Worm (Caenorhabditis elegans) whole organism, L4 larva: ENCODE data around the gene srp-2.

Experiments
- F49E8.2 ChIP-seq: sonication (generic microtip); optimal IDR thresholded peaks from 2 replicates; lab custom pipeline; 2016; ENCODE audit warnings: missing compliant biosample characterization, mild to moderate bottlenecking, missing genetic modification characterization, borderline replicate concordance
- T20F7.1 ChIP-seq: fragments of 200-800 bp; sonication (Bioruptor generic); optimal IDR thresholded peaks from 2 replicates; lab custom pipeline; 2018; ENCODE audit warnings: mild to moderate bottlenecking, missing genetic modification characterization, missing compliant biosample characterization
- T26A8.4 ChIP-seq: fragments of 200-800 bp; sonication (Bioruptor generic); IDR thresholded peaks from 2 replicates; pipeline ENCODE4 v1.3.6; 2022; ENCODE audit warnings: missing genetic modification characterization, missing compliant biosample characterization
- Y5F2A.4 ChIP-seq: fragments of 200-800 bp; sonication (Bioruptor generic); optimal IDR thresholded peaks from 2 replicates; lab custom pipeline; 2018; ENCODE audit warnings: mild to moderate bottlenecking, missing genetic modification characterization, missing compliant biosample characterization
- ZK337.2 ChIP-seq: fragments of 200-800 bp; sonication (Bioruptor generic); IDR thresholded peaks from 2 replicates; pipeline ENCODE4 v1.3.6; 2022; ENCODE audit warnings: missing genetic modification reagents, missing genetic modification characterization, missing compliant biosample characterization
- ZK546.5 ChIP-seq, 2 experiments: sonication (generic microtip); optimal IDR thresholded peaks; 2 replicates each; lab custom pipeline; 2017; ENCODE audit warnings: missing biosample characterization in 2 of 2, missing genetic modification characterization in 2 of 2
- aly-2 ChIP-seq: sonication (generic microtip); optimal IDR thresholded peaks from 2 replicates; lab custom pipeline; 2018; ENCODE audit warnings: missing biosample characterization, missing genetic modification characterization
- ceh-82 ChIP-seq: sonication (generic microtip); optimal IDR thresholded peaks from 2 replicates; lab custom pipeline; 2017; ENCODE audit warnings: missing biosample characterization, missing genetic modification characterization
- cey-2 ChIP-seq: sonication (generic microtip); optimal IDR thresholded peaks from 3 replicates; lab custom pipeline; 2017; ENCODE audit warnings: missing genetic modification characterization, mild to moderate bottlenecking, missing compliant biosample characterization, antibody characterized with exemption, borderline replicate concordance; ENCODE audit not compliant: insufficient read depth
- daf-16 ChIP-seq, 3 experiments: sonication (generic microtip); optimal IDR thresholded peaks; 2 replicates each; lab custom pipeline; 2016 to 2017; ENCODE audit warnings: missing genetic modification characterization in 3 of 3, missing genetic modification reagents in 3 of 3, mild to moderate bottlenecking in 2 of 3, missing compliant biosample characterization in 2 of 3, missing biosample characterization in 1 of 3, moderate library complexity in 1 of 3
- dmd-9 ChIP-seq: fragments of 200-800 bp; sonication (Bioruptor generic); IDR thresholded peaks from 2 replicates; pipeline ENCODE4 v1.3.6; 2022; ENCODE audit warnings: missing genetic modification reagents, missing genetic modification characterization, missing compliant biosample characterization
- egl-43 ChIP-seq: fragments of 200-800 bp; sonication (Bioruptor generic); IDR thresholded peaks from 2 replicates; pipeline ENCODE4 v1.3.6; 2022; ENCODE audit warnings: missing genetic modification reagents, missing genetic modification characterization, missing compliant biosample characterization
- fkh-10 ChIP-seq: fragments of 150-350 bp; optimal IDR thresholded peaks from 2 replicates; lab custom pipeline; 2014; ENCODE audit warnings: missing biosample characterization, missing genetic modification reagents, missing genetic modification characterization
- lin-38 ChIP-seq: fragments of 200-800 bp; sonication (Bioruptor generic); IDR thresholded peaks from 2 replicates; pipeline ENCODE4 v1.3.6; 2022; ENCODE audit warnings: missing genetic modification reagents, missing genetic modification characterization, missing compliant biosample characterization
- lin-39 ChIP-seq: fragments of 150-350 bp; optimal IDR thresholded peaks from 2 replicates; lab custom pipeline; 2014; ENCODE audit warnings: missing biosample characterization, missing genetic modification reagents, missing genetic modification characterization
- mdl-1 ChIP-seq, 2 experiments: fragments of 150-350 bp in 1 of 2; sonication (generic microtip) in 1 of 2; optimal IDR thresholded peaks; 2 replicates each; lab custom pipeline; 2014 to 2017; ENCODE audit warnings: missing biosample characterization in 2 of 2, missing genetic modification characterization in 2 of 2
- mes-2 ChIP-seq: sonication (generic microtip); optimal IDR thresholded peaks from 2 replicates; lab custom pipeline; 2016; ENCODE audit warnings: missing genotype, mild to moderate bottlenecking, missing genetic modification characterization, missing compliant biosample characterization; ENCODE audit not compliant: poor library complexity, severe bottlenecking
- mxl-2 ChIP-seq: fragments of 200-800 bp; sonication (Bioruptor generic); conservative IDR thresholded peaks from 2 replicates; pipeline ENCODE4 v1.3.6; 2022; ENCODE audit warnings: missing genetic modification reagents, missing genetic modification characterization, missing compliant biosample characterization
- mxl-3 ChIP-seq: fragments of 200-800 bp; sonication (Bioruptor generic); optimal IDR thresholded peaks from 2 replicates; lab custom pipeline; 2018; ENCODE audit warnings: mild to moderate bottlenecking, missing genetic modification characterization, missing compliant biosample characterization
- nhr-10 ChIP-seq: fragments of 150-350 bp; optimal IDR thresholded peaks from 2 replicates; lab custom pipeline; 2014; ENCODE audit warnings: missing biosample characterization, missing genetic modification characterization
- nhr-11 ChIP-seq: fragments of 150-350 bp; optimal IDR thresholded peaks from 2 replicates; lab custom pipeline; 2014; ENCODE audit warnings: missing biosample characterization, missing genetic modification characterization
- nhr-111 ChIP-seq: fragments of 200-800 bp; sonication (Bioruptor generic); optimal IDR thresholded peaks from 2 replicates; lab custom pipeline; 2018; ENCODE audit warnings: mild to moderate bottlenecking, missing genetic modification characterization, missing compliant biosample characterization
- nhr-237 ChIP-seq: sonication (generic microtip); optimal IDR thresholded peaks from 2 replicates; lab custom pipeline; 2017; ENCODE audit warnings: missing biosample characterization, missing genetic modification characterization
- nhr-25 ChIP-seq: sonication (generic microtip); optimal IDR thresholded peaks from 2 replicates; lab custom pipeline; 2017; ENCODE audit warnings: missing genetic modification characterization, mild to moderate bottlenecking, missing compliant biosample characterization, antibody characterized with exemption, moderate library complexity, borderline replicate concordance; ENCODE audit not compliant: insufficient read depth
- nhr-48 ChIP-seq: sonication (generic microtip); optimal IDR thresholded peaks from 2 replicates; lab custom pipeline; 2016; ENCODE audit warnings: mild to moderate bottlenecking, missing genetic modification characterization, missing compliant biosample characterization
- nhr-6 ChIP-seq: fragments of 150-350 bp; optimal IDR thresholded peaks from 2 replicates; lab custom pipeline; 2014; ENCODE audit warnings: missing biosample characterization, missing genetic modification characterization
- sdz-12 ChIP-seq: fragments of 200-800 bp; sonication (Bioruptor generic); optimal IDR thresholded peaks from 2 replicates; lab custom pipeline; 2018; ENCODE audit warnings: mild to moderate bottlenecking, missing genetic modification characterization, missing compliant biosample characterization
- snpc-1.2 ChIP-seq: fragments of 200-800 bp; sonication (Bioruptor generic); IDR thresholded peaks from 2 replicates; pipeline ENCODE4 v1.3.6; 2022; ENCODE audit warnings: missing genetic modification reagents, missing genetic modification characterization, missing compliant biosample characterization
- snpc-4 ChIP-seq: fragments of 150-350 bp; optimal IDR thresholded peaks from 2 replicates; lab custom pipeline; 2014; ENCODE audit warnings: missing biosample characterization, missing genetic modification characterization
- unc-62 ChIP-seq, 3 experiments: fragments of 150-350 bp in 1 of 3; sonication (generic microtip); optimal IDR thresholded peaks in 2 of 3; peaks in 1 of 3; 1 replicate in 1 of 3; 2 replicates in 2 of 3; lab custom pipeline; 2014 to 2017; ENCODE audit warnings: missing biosample characterization in 3 of 3, missing genetic modification characterization in 3 of 3, missing genetic modification reagents in 3 of 3, missing genotype in 1 of 3
- zip-2 ChIP-seq: fragments of 150-350 bp; optimal IDR thresholded peaks from 2 replicates; lab custom pipeline; 2014; ENCODE audit warnings: missing biosample characterization, missing genetic modification characterization
- ztf-11 ChIP-seq: fragments of 150-350 bp; optimal IDR thresholded peaks from 2 replicates; lab custom pipeline; 2014; ENCODE audit warnings: missing biosample characterization, missing genetic modification characterization

The srp-2 gene

DNA sequence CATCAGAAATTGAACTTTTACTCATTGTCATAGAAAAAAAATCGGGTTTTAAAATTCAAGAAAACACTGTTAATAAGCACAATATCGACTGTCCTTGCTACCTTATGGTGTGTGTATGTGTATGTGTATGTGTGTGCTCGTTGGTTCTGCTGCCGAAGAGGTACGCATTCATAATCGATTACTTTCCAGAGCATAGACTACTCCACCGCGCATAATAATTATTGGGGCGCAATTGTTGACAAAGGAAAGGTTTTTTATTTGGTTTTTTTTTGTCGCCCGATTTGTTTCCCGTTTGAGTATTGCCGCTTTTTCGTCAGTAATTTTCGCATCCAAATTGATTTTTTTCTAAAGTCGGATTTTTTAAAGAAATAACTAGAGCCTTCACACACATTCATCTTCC is 1.2 kb upstream of the srp-2 start, which contains the start of gene C05E4.15:
C05E4.15 (minus strand) TSS at position 101 of the 400 bp plus-strand sequence.
- TF ChIP-seq mes-2 (tag; lab: Kevin White, UChicago) = no peak
- no peak for TF ChIP-seq ZK546.5 (tag; optimal IDR thresholded peaks at IDR 0.05; lab: Kevin White, UChicago)

DNA sequence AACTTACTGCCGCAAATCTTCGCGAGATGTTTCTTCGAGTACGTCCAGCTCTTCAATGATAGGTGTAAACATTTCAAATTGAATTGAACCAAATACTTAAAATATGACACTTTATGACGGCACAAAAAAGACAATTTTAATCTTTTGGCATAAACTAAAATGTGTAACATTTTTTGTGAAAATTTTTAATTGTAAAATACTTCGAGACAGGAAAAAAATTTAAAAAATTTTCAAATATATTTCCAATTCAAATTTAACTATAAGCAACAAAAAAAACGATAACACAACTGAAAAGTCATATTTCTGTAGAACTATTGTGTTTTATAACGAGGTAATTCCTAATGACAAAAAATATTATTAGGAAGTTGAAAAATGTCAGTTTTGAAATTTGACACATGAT is 558 bp upstream of the srp-2 start, which contains the start of gene C05E4.12:
C05E4.12 (minus strand) TSS at position 101 of the 400 bp plus-strand sequence.
- TF ChIP-seq ceh-82 (tag; lab: Kevin White, UChicago) (no peak), unc-62 (GFP tag; optimal IDR thresholded peaks at IDR 0.05 in 1 of 2; lab: Kevin White, UChicago) (no peak), unc-62 (tag; optimal IDR thresholded peaks at IDR 0.05; lab: Kevin White, UChicago) (no peak), Y5F2A.4 (no peak), ZK337.2 (GFP tag; lab: Robert Waterston, UW) (no peak), aly-2 (tag; lab: Kevin White, UChicago) (no peak), cey-2 (no peak), snpc-1.2 (GFP tag; lab: Robert Waterston, UW) (no peak), lin-38 (GFP tag; lab: Robert Waterston, UW) (no peak), mxl-3 (GFP tag; lab: Kevin White, UChicago) (no peak), fkh-10 (GFP tag; lab: Kevin White, UChicago) (no peak), egl-43 (GFP tag; lab: Robert Waterston, UW) (no peak), lin-39 (tag; lab: Kevin White, UChicago) (no peak), T26A8.4 (GFP tag; lab: Robert Waterston, UW) (no peak), daf-16 (GFP tag; optimal IDR thresholded peaks at IDR 0.05; lab: Kevin White, UChicago) (no peak), daf-16 (tag; optimal IDR thresholded peaks at IDR 0.05; lab: Kevin White, UChicago) (no peak), dmd-9 (GFP tag; lab: Robert Waterston, UW) (no peak), F49E8.2 (no peak), sdz-12 (GFP tag; lab: Kevin White, UChicago) (no peak), zip-2 (tag; lab: Kevin White, UChicago) (no peak)

DNA sequence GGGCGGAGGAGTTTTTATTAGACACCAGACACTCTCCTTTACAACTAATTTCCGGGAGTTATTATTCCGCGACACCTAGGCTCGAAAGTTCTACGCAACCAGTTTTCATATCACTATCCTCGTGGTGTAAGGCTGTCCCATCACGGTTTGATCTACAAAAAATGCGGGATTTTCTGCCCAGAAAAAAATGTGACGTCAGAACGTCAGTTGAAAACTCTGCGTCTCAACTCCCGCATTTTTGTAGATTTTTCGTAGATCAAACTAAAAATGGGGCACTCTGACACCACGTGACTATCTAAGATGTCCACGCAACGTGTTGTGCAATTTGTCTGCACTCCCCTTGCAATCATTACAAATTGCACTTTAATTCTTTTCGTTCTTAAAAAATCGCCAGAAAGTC is 2.3 kb downstream of the srp-2 start, which contains the start of gene str-238:
str-238 (plus strand) TSS at position 301 of the 400 bp plus-strand sequence.
- TF ChIP-seq nhr-25 (tag; lab: Kevin White, UChicago) (no peak), egl-43 (GFP tag; lab: Robert Waterston, UW) (no peak), nhr-237 (tag; lab: Kevin White, UChicago) (no peak), cey-2 (no peak), nhr-48 (tag; lab: Kevin White, UChicago) (no peak), mxl-3 (GFP tag; lab: Kevin White, UChicago) (no peak), nhr-111 (GFP tag; lab: Kevin White, UChicago) (no peak), fkh-10 (GFP tag; lab: Kevin White, UChicago) (no peak), ztf-11 (no peak), snpc-4 (tag; lab: Kevin White, UChicago) (no peak), nhr-10 (tag; lab: Kevin White, UChicago) (no peak), unc-62 (GFP tag; optimal IDR thresholded peaks at IDR 0.05 in 1 of 2; lab: Kevin White, UChicago) (no peak), unc-62 (tag; optimal IDR thresholded peaks at IDR 0.05; lab: Kevin White, UChicago) (no peak), nhr-11 (no peak), mes-2 (tag; lab: Kevin White, UChicago) (no peak), T20F7.1 (GFP tag; lab: Kevin White, UChicago) (no peak), nhr-6 (tag; lab: Kevin White, UChicago) (no peak), mxl-2 (no peak), mdl-1 (tag; optimal IDR thresholded peaks at IDR 0.05; lab: Kevin White, UChicago) (no peak), Y5F2A.4 (no peak)
- TF ChIP-seq, all 104 proteins: peak for 0

DNA sequence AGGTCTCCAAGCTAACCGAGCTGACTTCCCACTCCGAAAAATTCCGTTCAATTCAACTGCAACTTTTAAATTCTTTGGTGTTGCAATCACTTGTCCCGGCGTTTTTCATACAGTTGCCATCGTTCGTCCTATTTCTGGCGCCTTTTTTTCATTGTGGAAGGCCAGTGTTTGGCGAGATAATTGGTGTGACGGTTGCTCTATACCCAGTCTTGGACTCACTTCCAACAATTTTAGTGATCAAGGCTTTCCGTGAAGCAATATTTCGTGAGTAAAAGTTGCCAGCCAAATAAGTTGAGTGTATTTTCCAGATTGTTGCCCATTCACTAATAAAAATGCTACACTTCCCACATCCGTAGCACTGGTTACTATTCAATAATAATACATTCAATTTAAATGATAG is 9.8 kb downstream of the srp-2 start:
- peak in 1 of 2 experiments; percentile 91 for TF ChIP-seq unc-62 (GFP tag; optimal IDR thresholded peaks at IDR 0.05 in 1 of 2; lab: Kevin White, UChicago)
- no peak for TF ChIP-seq unc-62 (tag; optimal IDR thresholded peaks at IDR 0.05; lab: Kevin White, UChicago)
- TF ChIP-seq mes-2 (tag; lab: Kevin White, UChicago) = no peak
- TF ChIP-seq, all 104 proteins: peak for 1
